Worm (Caenorhabditis elegans) whole organism, L4 larva: ENCODE measurements around the gene oig-8.

Source experiments
- ceh-82 ChIP-seq: sonication (generic microtip); optimal IDR thresholded peaks from 2 replicates; lab custom pipeline; 2017; ENCODE audit warnings: missing biosample characterization, missing genetic modification characterization
- egl-27 ChIP-seq: sonication (generic microtip); optimal IDR thresholded peaks from 3 replicates; lab custom pipeline; 2017; ENCODE audit warnings: missing biosample characterization, missing genetic modification reagents, missing genetic modification characterization
- lsy-2 ChIP-seq, 2 experiments: fragments of 150-350 bp in 1 of 2; sonication (generic microtip) in 1 of 2; optimal IDR thresholded peaks; 2 replicates each; lab custom pipeline; 2014 to 2017; ENCODE audit warnings: missing biosample characterization in 2 of 2, missing genetic modification characterization in 2 of 2
- mep-1 ChIP-seq: fragments of 150-350 bp; sonication (generic microtip); optimal IDR thresholded peaks from 3 replicates; lab custom pipeline; 2014; ENCODE audit warnings: missing biosample characterization, missing genetic modification characterization
- nhr-10 ChIP-seq: fragments of 150-350 bp; optimal IDR thresholded peaks from 2 replicates; lab custom pipeline; 2014; ENCODE audit warnings: missing biosample characterization, missing genetic modification characterization
- nhr-11 ChIP-seq: fragments of 150-350 bp; optimal IDR thresholded peaks from 2 replicates; lab custom pipeline; 2014; ENCODE audit warnings: missing biosample characterization, missing genetic modification characterization
- nhr-42 ChIP-seq: fragments of 200-800 bp; sonication (Bioruptor generic); IDR thresholded peaks from 2 replicates; pipeline ENCODE4 v1.3.6; 2022; ENCODE audit warnings: missing genetic modification characterization, missing compliant biosample characterization
- nhr-77 ChIP-seq: fragments of 150-350 bp; optimal IDR thresholded peaks from 2 replicates; lab custom pipeline; 2014; ENCODE audit warnings: missing biosample characterization, missing genetic modification characterization
- pha-4 ChIP-seq, 2 experiments: fragments of 150-350 bp in 1 of 2; fragments of 200-800 bp in 1 of 2; sonication (Bioruptor generic) in 1 of 2; IDR thresholded peaks in 1 of 2; optimal IDR thresholded peaks in 1 of 2; 2 replicates each; pipeline versions ENCODE4 v1.3.6 to Lab custom; 2014 to 2022; ENCODE audit warnings: missing genetic modification characterization in 2 of 2, missing genetic modification reagents in 2 of 2, missing biosample characterization in 1 of 2, missing compliant biosample characterization in 1 of 2
- snpc-1.2 ChIP-seq: fragments of 200-800 bp; sonication (Bioruptor generic); IDR thresholded peaks from 2 replicates; pipeline ENCODE4 v1.3.6; 2022; ENCODE audit warnings: missing genetic modification reagents, missing genetic modification characterization, missing compliant biosample characterization

DNA sequence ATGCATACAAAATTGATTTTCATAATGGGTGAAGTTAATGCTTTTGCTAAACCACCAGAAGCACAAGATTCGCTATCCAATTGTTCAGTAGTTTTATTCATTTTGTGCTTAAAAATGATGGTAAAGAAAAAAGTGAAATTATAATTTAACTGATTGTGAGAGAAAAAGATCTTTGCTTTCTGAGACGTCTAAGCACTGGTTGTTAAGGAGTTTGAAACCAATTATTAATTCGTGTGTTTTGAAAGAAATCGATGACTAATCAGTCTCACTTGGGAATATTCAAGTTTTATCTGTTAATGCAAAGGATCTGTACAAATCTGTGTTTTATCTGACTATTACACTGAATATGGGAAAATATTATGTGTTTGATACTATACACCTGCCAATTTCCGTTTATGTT, 2.8 kb upstream of the oig-8 start, which contains the start of gene sra-26:
- TF ChIP-seq nhr-10 (tag; lab: Kevin White, UChicago) (no peak), pha-4 (GFP tag; IDR thresholded peaks at IDR 0.05; lab: Robert Waterston, UW) (no peak), pha-4 (tag; optimal IDR thresholded peaks at IDR 0.05; lab: Kevin White, UChicago) (no peak), nhr-77 (tag; lab: Kevin White, UChicago) (no peak), snpc-1.2 (GFP tag; lab: Robert Waterston, UW) (no peak), mep-1 (tag; lab: Kevin White, UChicago) (no peak), ceh-82 (tag; lab: Kevin White, UChicago) (no peak), lsy-2 (tag; optimal IDR thresholded peaks at IDR 0.05; lab: Kevin White, UChicago) (no peak), nhr-11 (tag; lab: Kevin White, UChicago) (no peak), egl-27 (no peak), nhr-42 (GFP tag; lab: Robert Waterston, UW) (no peak)
